Worm (Caenorhabditis elegans): ENCODE results near the gene npr-24.
A peak's percentile ranks its signal among the peaks of the same experiment; 100 is the strongest.

npr-24 gene

ce11 chrX:17464801-17465200, 21.8 kb downstream of the npr-24 start, which contains the start of gene slc-17.1:
slc-17.1 (minus strand) TSS chrX:17464901.
- no peak for TF ChIP-seq snpc-4 (tag; optimal IDR thresholded peaks at IDR 0.05)
- TF ChIP-seq lin-13 (tag; optimal IDR thresholded peaks at IDR 0.05): no peak
- no peak for TF ChIP-seq cnd-1 (tag; optimal IDR thresholded peaks at IDR 0.05)
- TF ChIP-seq mab-5 (tag; optimal IDR thresholded peaks at IDR 0.05): no peak
- TF ChIP-seq pha-4 (tag; optimal IDR thresholded peaks at IDR 0.05): no peak
- no peak for TF ChIP-seq nhr-237 (tag; optimal IDR thresholded peaks at IDR 0.05)
- TF ChIP-seq mep-1 (tag; optimal IDR thresholded peaks at IDR 0.05): no peak
- TF ChIP-seq nhr-76 (tag; optimal IDR thresholded peaks at IDR 0.05): no peak
- TF ChIP-seq zip-8 (tag; optimal IDR thresholded peaks at IDR 0.05): no peak
- TF ChIP-seq nhr-12 (tag; optimal IDR thresholded peaks at IDR 0.05): no peak
- TF ChIP-seq drap-1 (GFP tag; optimal IDR thresholded peaks at IDR 0.05): no peak
- TF ChIP-seq flh-1 (GFP tag; optimal IDR thresholded peaks at IDR 0.05): no peak
- TF ChIP-seq sptf-1 (tag; optimal IDR thresholded peaks at IDR 0.05): no peak
- no peak for TF ChIP-seq ceh-83 (GFP tag; optimal IDR thresholded peaks at IDR 0.05)
- TF ChIP-seq ham-2 (GFP tag; optimal IDR thresholded peaks at IDR 0.05): no peak
- TF ChIP-seq unc-62 (GFP tag; optimal IDR thresholded peaks at IDR 0.05): no peak
- no peak for TF ChIP-seq tbx-8 (GFP tag; optimal IDR thresholded peaks at IDR 0.05)
- TF ChIP-seq elt-3 (tag; optimal IDR thresholded peaks at IDR 0.05): no peak
- no peak for TF ChIP-seq ztf-11 (tag; optimal IDR thresholded peaks at IDR 0.05)
- TF ChIP-seq lin-32 (GFP tag; optimal IDR thresholded peaks at IDR 0.05): no peak

ce11 chrX:17461958-17462357, 24.7 kb downstream of the npr-24 start:
- no peak for TF ChIP-seq zip-8 (tag; optimal IDR thresholded peaks at IDR 0.05)
- TF ChIP-seq lin-13 (tag; optimal IDR thresholded peaks at IDR 0.05): no peak
- no peak for TF ChIP-seq mab-5 (tag; optimal IDR thresholded peaks at IDR 0.05)
- TF ChIP-seq hlh-1 (tag; optimal IDR thresholded peaks at IDR 0.05): peak; percentile 32
- no peak for TF ChIP-seq lsy-2 (tag; optimal IDR thresholded peaks at IDR 0.05)
- no peak for TF ChIP-seq flh-1 (GFP tag; optimal IDR thresholded peaks at IDR 0.05)
- TF ChIP-seq snpc-4 (tag; optimal IDR thresholded peaks at IDR 0.05): no peak
- no peak for TF ChIP-seq nhr-237 (tag; optimal IDR thresholded peaks at IDR 0.05)
- TF ChIP-seq mep-1 (tag; optimal IDR thresholded peaks at IDR 0.05): no peak

- TF ChIP-seq unc-120 (tag; optimal IDR thresholded peaks at IDR 0.05; ENCODE audit: poor library complexity, severe bottlenecking) (peak; percentile 86), ceh-83 (GFP tag; optimal IDR thresholded peaks at IDR 0.05) (peak; percentile 24), lin-13 (tag; optimal IDR thresholded peaks at IDR 0.05) (no peak), nhr-2 (tag; optimal IDR thresholded peaks at IDR 0.05) (no peak), flh-1 (GFP tag; optimal IDR thresholded peaks at IDR 0.05) (no peak), hlh-1 (tag; optimal IDR thresholded peaks at IDR 0.05) (peak; percentile 77)
These were observed 27.7 kb downstream of the npr-24 start, which contains the start of gene mlc-1 for ce11 chrX:17458887-17459286. mlc-1 (plus strand) TSS chrX:17459210.

ce11 chrX:17456536-17457165, 30.0 kb downstream of the npr-24 start, which contains the start of gene mlc-2:
mlc-2 (minus strand) TSS chrX:17456586.
- TF ChIP-seq M03D4.4 (tag; optimal IDR thresholded peaks at IDR 0.05) (peak; percentile 51), zip-8 (tag; optimal IDR thresholded peaks at IDR 0.05) (no peak), hlh-1 (tag; optimal IDR thresholded peaks at IDR 0.05) (peak; percentile 72), nhr-76 (tag; optimal IDR thresholded peaks at IDR 0.05) (no peak), unc-120 (tag; optimal IDR thresholded peaks at IDR 0.05; ENCODE audit: poor library complexity, severe bottlenecking) (peak; percentile 97), unc-62 (GFP tag; optimal IDR thresholded peaks at IDR 0.05) (peak; percentile 37)

- TF ChIP-seq cnd-1 (tag; optimal IDR thresholded peaks at IDR 0.05) (no peak), snpc-4 (tag; optimal IDR thresholded peaks at IDR 0.05) (no peak), tbx-8 (GFP tag; optimal IDR thresholded peaks at IDR 0.05) (no peak), mep-1 (tag; optimal IDR thresholded peaks at IDR 0.05) (peak; percentile 69), ham-2 (GFP tag; optimal IDR thresholded peaks at IDR 0.05) (peak; percentile 60), sptf-1 (tag; optimal IDR thresholded peaks at IDR 0.05) (peak; percentile 59), mab-5 (tag; optimal IDR thresholded peaks at IDR 0.05) (no peak), elt-1 (tag; optimal IDR thresholded peaks at IDR 0.05; ENCODE audit: borderline replicate concordance, insufficient read depth) (no peak), nhr-2 (tag; optimal IDR thresholded peaks at IDR 0.05) (no peak), nhr-28 (tag; optimal IDR thresholded peaks at IDR 0.05) (no peak), nhr-237 (tag; optimal IDR thresholded peaks at IDR 0.05) (no peak), lin-13 (tag; optimal IDR thresholded peaks at IDR 0.05) (peak; percentile 57), pha-4 (tag; optimal IDR thresholded peaks at IDR 0.05) (peak; percentile 66), M03D4.4 (tag; optimal IDR thresholded peaks at IDR 0.05) (no peak), ceh-83 (GFP tag; optimal IDR thresholded peaks at IDR 0.05) (no peak), mls-2 (tag; optimal IDR thresholded peaks at IDR 0.05) (peak; percentile 39), ceh-39 (tag; optimal IDR thresholded peaks at IDR 0.05) (no peak), drap-1 (GFP tag; optimal IDR thresholded peaks at IDR 0.05) (peak; percentile 1), elt-3 (tag; optimal IDR thresholded peaks at IDR 0.05) (no peak), nhr-12 (tag; optimal IDR thresholded peaks at IDR 0.05) (no peak), unc-62 (GFP tag; optimal IDR thresholded peaks at IDR 0.05) (no peak), ces-1 (GFP tag; optimal IDR thresholded peaks at IDR 0.05) (peak; percentile 57), bed-3 (GFP tag; optimal IDR thresholded peaks at IDR 0.05) (no peak), nhr-76 (tag; optimal IDR thresholded peaks at IDR 0.05) (no peak), lin-32 (GFP tag; optimal IDR thresholded peaks at IDR 0.05) (no peak), ztf-11 (tag; optimal IDR thresholded peaks at IDR 0.05) (no peak), ceh-43 (GFP tag; optimal IDR thresholded peaks at IDR 0.05) (peak; percentile 14), zip-8 (tag; optimal IDR thresholded peaks at IDR 0.05) (no peak), unc-39 (tag; optimal IDR thresholded peaks at IDR 0.05) (no peak), hlh-1 (tag; optimal IDR thresholded peaks at IDR 0.05) (peak; percentile 70), sem-2 (GFP tag; optimal IDR thresholded peaks at IDR 0.05) (no peak), flh-1 (GFP tag; optimal IDR thresholded peaks at IDR 0.05) (no peak), blmp-1 (tag; optimal IDR thresholded peaks at IDR 0.05) (no peak), unc-120 (tag; optimal IDR thresholded peaks at IDR 0.05; ENCODE audit: poor library complexity, severe bottlenecking) (peak; percentile 16), lsy-2 (tag; optimal IDR thresholded peaks at IDR 0.05) (peak; percentile 58)
These were observed 35.2 kb downstream of the npr-24 start, which contains the start of gene C36E6.2 for ce11 chrX:17451410-17451809. C36E6.2 (plus strand) TSS chrX:17451670.
